Worm (Caenorhabditis elegans) whole organism, late embryonic: ENCODE results near the gene slcf-1.

Experiments used
- Y22D7AL.16 ChIP-seq: sonication (generic microtip); optimal IDR thresholded peaks from 2 replicates; lab custom pipeline; 2016; ENCODE audit warnings: missing genetic modification characterization, missing compliant biosample characterization
- ceh-2 ChIP-seq: sonication (generic microtip); optimal IDR thresholded peaks from 2 replicates; lab custom pipeline; 2016; ENCODE audit warnings: missing genotype, missing genetic modification characterization, missing compliant biosample characterization
- ceh-9 ChIP-seq: sonication (generic microtip); optimal IDR thresholded peaks from 2 replicates; lab custom pipeline; 2016; ENCODE audit warnings: mild to moderate bottlenecking, missing genetic modification characterization, inconsistent platforms, missing compliant biosample characterization
- dve-1 ChIP-seq: sonication (generic microtip); optimal IDR thresholded peaks from 2 replicates; lab custom pipeline; 2017; ENCODE audit warnings: antibody characterized with exemption, mild to moderate bottlenecking, missing genetic modification characterization, missing compliant biosample characterization
- elt-2 ChIP-seq: sonication (generic microtip); optimal IDR thresholded peaks from 2 replicates; lab custom pipeline; 2016; ENCODE audit warnings: missing genetic modification reagents, missing genetic modification characterization, missing compliant biosample characterization
- lin-11 ChIP-seq: fragments of 200-800 bp; sonication (Bioruptor generic); optimal IDR thresholded peaks from 2 replicates; lab custom pipeline; 2018; ENCODE audit warnings: mild to moderate bottlenecking, missing genetic modification characterization, missing compliant biosample characterization
- nfya-1 ChIP-seq: sonication (generic microtip); optimal IDR thresholded peaks from 2 replicates; lab custom pipeline; 2017; ENCODE audit warnings: missing genetic modification characterization, mild to moderate bottlenecking, missing compliant biosample characterization, antibody characterized with exemption, moderate library complexity
- rnt-1 ChIP-seq: sonication (generic microtip); optimal IDR thresholded peaks from 2 replicates; lab custom pipeline; 2016; ENCODE audit warnings: missing genetic modification characterization, missing compliant biosample characterization
- unc-42 ChIP-seq: sonication (generic microtip); optimal IDR thresholded peaks from 2 replicates; lab custom pipeline; 2016; ENCODE audit warnings: missing genotype, missing genetic modification characterization, missing compliant biosample characterization

ce11 chrX:10542313-10543048, 13.4 kb downstream of the slcf-1 start, which contains the start of the genes F59F5.3 and F59F5.4:
- TF ChIP-seq nfya-1 (no peak), lin-11 (no peak), unc-42 (tag; lab: Kevin White, UChicago) (no peak), rnt-1 (no peak), Y22D7AL.16 (tag; lab: Kevin White, UChicago) (no peak), ceh-9 (no peak), ceh-2 (no peak), elt-2 (tag; lab: Kevin White, UChicago) (no peak), dve-1 (tag; lab: Kevin White, UChicago) (no peak)
